Worm (Caenorhabditis elegans) whole organism, L1 larva: ENCODE results near the gene ehn-3.

Source experiments
- C04F5.9 ChIP-seq: sonication (generic microtip); optimal IDR thresholded peaks from 2 replicates; lab custom pipeline; 2016; ENCODE audit warnings: missing genetic modification characterization, missing compliant biosample characterization
- C34B4.2 ChIP-seq: sonication (generic microtip); optimal IDR thresholded peaks from 2 replicates; lab custom pipeline; 2017; ENCODE audit warnings: mild to moderate bottlenecking, missing genetic modification characterization, missing compliant biosample characterization
- F16B12.6 ChIP-seq: fragments of 150-350 bp; optimal IDR thresholded peaks from 2 replicates; lab custom pipeline; 2014; ENCODE audit warnings: missing biosample characterization, missing genetic modification characterization
- aha-1 ChIP-seq: fragments of 150-350 bp; optimal IDR thresholded peaks from 2 replicates; lab custom pipeline; 2014; ENCODE audit warnings: missing biosample characterization, missing genetic modification characterization
- alr-1 ChIP-seq: fragments of 200-800 bp; sonication (Bioruptor generic); optimal IDR thresholded peaks from 2 replicates; lab custom pipeline; 2018; ENCODE audit warnings: borderline replicate concordance, mild to moderate bottlenecking, missing genetic modification characterization, missing compliant biosample characterization
- ama-1 ChIP-seq: fragments of 150-350 bp; optimal IDR thresholded peaks from 2 replicates; lab custom pipeline; 2014
- ceh-82 ChIP-seq, 3 experiments: fragments of 150-350 bp in 1 of 3; sonication (generic microtip) in 2 of 3; optimal IDR thresholded peaks; 2 replicates each; lab custom pipeline; 2014 to 2017; ENCODE audit warnings: missing biosample characterization in 3 of 3, missing genetic modification characterization in 3 of 3
- ceh-90 ChIP-seq: sonication (generic microtip); optimal IDR thresholded peaks from 2 replicates; lab custom pipeline; 2016; ENCODE audit warnings: missing genetic modification characterization, missing compliant biosample characterization
- egl-13 ChIP-seq: sonication (generic microtip); optimal IDR thresholded peaks from 2 replicates; lab custom pipeline; 2016; ENCODE audit warnings: missing genotype, missing genetic modification reagents, missing genetic modification characterization, missing compliant biosample characterization
- elt-2 ChIP-seq: sonication (generic microtip); optimal IDR thresholded peaks from 2 replicates; lab custom pipeline; 2016; ENCODE audit warnings: missing genetic modification characterization, mild to moderate bottlenecking, inconsistent platforms, missing compliant biosample characterization, missing genetic modification reagents
- ets-5 ChIP-seq: fragments of 200-800 bp; sonication (Bioruptor generic); IDR thresholded peaks from 2 replicates; pipeline ENCODE4 v1.3.6; 2022; ENCODE audit warnings: missing genetic modification characterization, missing compliant biosample characterization
- fkh-10 ChIP-seq: sonication (generic microtip); optimal IDR thresholded peaks from 2 replicates; lab custom pipeline; 2017; ENCODE audit warnings: missing biosample characterization, missing genetic modification reagents, missing genetic modification characterization
- fkh-4 ChIP-seq: sonication (generic microtip); optimal IDR thresholded peaks from 2 replicates; lab custom pipeline; 2016; ENCODE audit warnings: missing compliant biosample characterization, missing genetic modification characterization, borderline replicate concordance
- fkh-8 ChIP-seq: sonication (generic microtip); optimal IDR thresholded peaks from 2 replicates; lab custom pipeline; 2016; ENCODE audit warnings: mild to moderate bottlenecking, missing genetic modification characterization, missing compliant biosample characterization
- fos-1 ChIP-seq: fragments of 150-350 bp; optimal IDR thresholded peaks from 2 replicates; lab custom pipeline; 2014; ENCODE audit warnings: missing biosample characterization, missing genetic modification characterization
- grh-1 ChIP-seq: fragments of 200-800 bp; sonication (Bioruptor generic); IDR thresholded peaks from 2 replicates; pipeline ENCODE4 v1.3.6; 2022; ENCODE audit warnings: missing genetic modification reagents, missing genetic modification characterization, missing compliant biosample characterization
- hlh-17 ChIP-seq: fragments of 200-800 bp; sonication (Bioruptor generic); optimal IDR thresholded peaks from 2 replicates; lab custom pipeline; 2018; ENCODE audit warnings: missing genetic modification characterization, mild to moderate bottlenecking, missing compliant biosample characterization, moderate library complexity, borderline replicate concordance
- hpl-2 ChIP-seq: fragments of 150-350 bp; optimal IDR thresholded peaks from 2 replicates; lab custom pipeline; 2014; ENCODE audit warnings: missing biosample characterization, missing genetic modification reagents, missing genetic modification characterization
- isw-1 ChIP-seq: fragments of 200-800 bp; sonication (Bioruptor generic); IDR thresholded peaks from 2 replicates; pipeline ENCODE4 v1.3.6; 2022; ENCODE audit warnings: missing genetic modification characterization, missing compliant biosample characterization
- jun-1 ChIP-seq: fragments of 150-350 bp; optimal IDR thresholded peaks from 2 replicates; lab custom pipeline; 2014; ENCODE audit warnings: missing biosample characterization, missing genetic modification reagents, missing genetic modification characterization
- lin-13 ChIP-seq: fragments of 150-350 bp; optimal IDR thresholded peaks from 2 replicates; lab custom pipeline; 2014; ENCODE audit warnings: missing biosample characterization, missing genetic modification reagents, missing genetic modification characterization
- lin-14 ChIP-seq: fragments of 200-800 bp; sonication (Bioruptor generic); optimal IDR thresholded peaks from 2 replicates; lab custom pipeline; 2018; ENCODE audit warnings: mild to moderate bottlenecking, missing genetic modification characterization, moderate library complexity, missing compliant biosample characterization
- lin-39 ChIP-seq: fragments of 150-350 bp; optimal IDR thresholded peaks from 2 replicates; lab custom pipeline; 2014; ENCODE audit warnings: missing biosample characterization, missing genetic modification reagents, missing genetic modification characterization
- mab-9 ChIP-seq: fragments of 200-800 bp; sonication (Bioruptor generic); IDR thresholded peaks from 2 replicates; pipeline ENCODE4 v1.3.6; 2022; ENCODE audit warnings: missing genetic modification reagents, missing genetic modification characterization, missing compliant biosample characterization
- mep-1 ChIP-seq: fragments of 150-350 bp; optimal IDR thresholded peaks from 2 replicates; lab custom pipeline; 2014; ENCODE audit warnings: missing biosample characterization, missing genetic modification characterization
- nhr-11 ChIP-seq: fragments of 150-350 bp; optimal IDR thresholded peaks from 2 replicates; lab custom pipeline; 2014; ENCODE audit warnings: missing biosample characterization, missing genetic modification characterization
- nhr-12 ChIP-seq: sonication (generic microtip); optimal IDR thresholded peaks from 2 replicates; lab custom pipeline; 2017; ENCODE audit warnings: missing biosample characterization, missing genetic modification characterization
- nhr-19 ChIP-seq: fragments of 200-800 bp; sonication (Bioruptor generic); conservative IDR thresholded peaks from 2 replicates; pipeline ENCODE4 v1.3.6; 2022; ENCODE audit warnings: missing genetic modification characterization, missing compliant biosample characterization
- nhr-20 ChIP-seq: sonication (generic microtip); optimal IDR thresholded peaks from 2 replicates; lab custom pipeline; 2016; ENCODE audit warnings: mild to moderate bottlenecking, missing genetic modification characterization, missing compliant biosample characterization
- nhr-237 ChIP-seq: fragments of 150-350 bp; optimal IDR thresholded peaks from 2 replicates; lab custom pipeline; 2014; ENCODE audit warnings: missing biosample characterization, missing genetic modification characterization
- nhr-47 ChIP-seq: sonication (generic microtip); optimal IDR thresholded peaks from 2 replicates; lab custom pipeline; 2016; ENCODE audit warnings: mild to moderate bottlenecking, missing genetic modification characterization, moderate library complexity, missing compliant biosample characterization
- nhr-71 ChIP-seq: sonication (generic microtip); optimal IDR thresholded peaks from 2 replicates; lab custom pipeline; 2016; ENCODE audit warnings: mild to moderate bottlenecking, missing genetic modification characterization, moderate library complexity, missing compliant biosample characterization
- nhr-76 ChIP-seq: sonication (generic microtip); optimal IDR thresholded peaks from 2 replicates; lab custom pipeline; 2017; ENCODE audit warnings: missing biosample characterization, missing genetic modification characterization
- pag-3 ChIP-seq: sonication (generic microtip); optimal IDR thresholded peaks from 2 replicates; lab custom pipeline; 2017; ENCODE audit warnings: missing genetic modification characterization, mild to moderate bottlenecking, missing compliant biosample characterization, antibody characterized with exemption, borderline replicate concordance; ENCODE audit not compliant: insufficient read depth
- pax-3 ChIP-seq: fragments of 200-800 bp; sonication (Bioruptor generic); optimal IDR thresholded peaks from 2 replicates; lab custom pipeline; 2018; ENCODE audit warnings: mild to moderate bottlenecking, missing genetic modification characterization, moderate library complexity, missing compliant biosample characterization
- pqm-1 ChIP-seq: sonication (generic microtip); optimal IDR thresholded peaks from 3 replicates; lab custom pipeline; 2017; ENCODE audit warnings: missing biosample characterization, missing genetic modification characterization
- skn-1 ChIP-seq: fragments of 150-350 bp; optimal IDR thresholded peaks from 2 replicates; lab custom pipeline; 2014; ENCODE audit warnings: missing biosample characterization, missing genetic modification characterization
- snu-23 ChIP-seq: sonication (generic microtip); optimal IDR thresholded peaks from 2 replicates; lab custom pipeline; 2016; ENCODE audit warnings: missing genetic modification characterization, missing compliant biosample characterization
- sox-4 ChIP-seq: sonication (generic microtip); optimal IDR thresholded peaks from 2 replicates; lab custom pipeline; 2016; ENCODE audit warnings: missing genetic modification characterization, missing compliant biosample characterization
- sup-37 ChIP-seq: fragments of 200-800 bp; sonication (Bioruptor generic); optimal IDR thresholded peaks from 2 replicates; lab custom pipeline; 2018; ENCODE audit warnings: mild to moderate bottlenecking, missing genetic modification characterization, missing compliant biosample characterization
- swsn-7 ChIP-seq: sonication (generic microtip); optimal IDR thresholded peaks from 2 replicates; lab custom pipeline; 2016; ENCODE audit warnings: missing genetic modification characterization, missing compliant biosample characterization
- unc-130 ChIP-seq: fragments of 150-350 bp; optimal IDR thresholded peaks from 2 replicates; lab custom pipeline; 2017; ENCODE audit warnings: missing biosample characterization, missing genetic modification characterization, inconsistent platforms
- unc-62 ChIP-seq: fragments of 150-350 bp; optimal IDR thresholded peaks from 2 replicates; lab custom pipeline; 2014; ENCODE audit warnings: missing biosample characterization, missing genetic modification reagents, missing genetic modification characterization
- xbp-1 ChIP-seq: sonication (generic microtip); optimal IDR thresholded peaks from 2 replicates; lab custom pipeline; 2016; ENCODE audit warnings: missing genetic modification characterization, missing compliant biosample characterization
- zag-1 ChIP-seq: fragments of 150-350 bp; optimal IDR thresholded peaks from 2 replicates; lab custom pipeline; 2014; ENCODE audit warnings: missing biosample characterization, missing genetic modification characterization
- ztf-4 ChIP-seq: fragments of 150-350 bp; optimal IDR thresholded peaks from 2 replicates; lab custom pipeline; 2014; ENCODE audit warnings: missing biosample characterization, missing genetic modification characterization

ehn-3 gene

DNA sequence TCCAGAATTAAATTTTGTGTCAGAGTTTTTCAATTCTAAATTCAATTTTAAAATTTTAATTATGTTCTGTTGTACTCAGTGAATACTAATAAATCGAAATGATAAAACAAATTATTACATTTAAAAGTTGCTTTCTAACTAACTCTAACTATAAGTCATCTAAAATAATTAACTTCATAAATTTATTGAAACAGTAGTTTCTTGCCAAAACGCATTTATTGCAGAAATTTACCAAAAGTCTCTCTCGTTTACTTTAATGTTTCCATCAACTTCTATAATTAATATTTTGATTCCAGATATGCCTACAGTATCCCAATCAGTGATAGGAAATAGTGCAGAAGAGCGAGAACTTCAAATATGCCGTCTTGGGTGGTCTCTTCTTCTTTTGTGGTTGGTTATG lies 18.4 kb downstream of the ehn-3 start, which contains the start of gene ZK616.1:
Gene ZK616.1, plus strand, starts transcription at position 301 of the 400 bp plus-strand sequence.
- TF ChIP-seq fkh-8 (tag; lab: Kevin White, UChicago), result no peak
- no peak for TF ChIP-seq nhr-47 (tag; lab: Kevin White, UChicago)
- no peak for TF ChIP-seq hlh-17
- TF ChIP-seq fkh-10 (GFP tag; lab: Kevin White, UChicago), result no peak
- no peak for TF ChIP-seq sup-37 (GFP tag; lab: Kevin White, UChicago)
- no peak for TF ChIP-seq C04F5.9 (tag; lab: Kevin White, UChicago)
- TF ChIP-seq ets-5 (GFP tag; lab: Robert Waterston, UW), result no peak
- no peak for TF ChIP-seq pax-3
- TF ChIP-seq alr-1 (tag; lab: Kevin White, UChicago), result no peak
- no peak for TF ChIP-seq nhr-20 (tag; lab: Kevin White, UChicago)

DNA sequence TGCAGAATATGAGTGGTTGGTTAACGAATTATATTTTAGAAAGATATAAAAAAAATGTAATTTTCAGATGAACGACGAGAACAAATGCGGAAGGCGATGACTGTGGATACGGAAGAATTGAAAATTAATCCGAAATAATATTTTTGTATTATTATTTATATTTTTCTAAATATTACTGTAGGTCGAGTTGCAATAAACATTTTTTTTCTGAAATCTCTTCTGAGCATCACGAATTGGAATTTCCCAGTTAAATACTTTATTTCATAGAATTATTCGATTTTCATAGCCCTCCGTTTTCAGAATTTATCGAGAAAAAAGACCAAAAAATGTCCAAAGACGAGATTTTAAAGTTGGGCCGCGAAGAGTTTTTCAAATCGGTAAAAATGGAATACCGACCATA lies 21.5 kb downstream of the ehn-3 start, which contains the start of gene ZK616.2:
Gene ZK616.2, plus strand, starts transcription at position 301 of the 400 bp plus-strand sequence.
- TF ChIP-seq nhr-71, result no peak
- TF ChIP-seq egl-13 (tag; lab: Kevin White, UChicago), result no peak

DNA sequence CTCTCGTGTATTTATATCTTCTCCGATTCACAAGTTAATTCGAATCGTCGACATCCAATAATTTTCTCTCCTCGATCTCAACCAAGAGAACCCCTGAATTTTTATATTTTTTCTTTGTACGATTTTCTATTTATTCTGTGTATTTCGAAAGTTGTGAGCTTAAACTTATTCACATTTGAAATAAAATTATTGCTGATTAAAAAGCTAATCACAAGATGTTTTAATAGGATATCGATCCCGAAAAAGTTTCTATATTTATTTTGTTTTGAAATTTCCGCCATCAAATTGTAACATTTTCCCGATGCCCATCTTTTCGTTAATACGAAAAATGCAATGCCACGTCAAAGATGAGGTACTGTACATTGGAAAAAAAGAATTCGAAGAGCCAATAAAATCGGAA lies 22.3 kb downstream of the ehn-3 start, which contains the start of gene ZK616.3:
Gene ZK616.3, plus strand, starts transcription at position 301 of the 400 bp plus-strand sequence.
- no peak for TF ChIP-seq ztf-4 (tag; lab: Kevin White, UChicago)
- no peak for TF ChIP-seq pax-3
- TF ChIP-seq elt-2, result no peak
- no peak for TF ChIP-seq ceh-90 (tag; lab: Kevin White, UChicago)
- TF ChIP-seq nhr-19 (GFP tag; lab: Robert Waterston, UW), result no peak
- TF ChIP-seq ceh-82 (tag; optimal IDR thresholded peaks at IDR 0.05; lab: Kevin White, UChicago), result no peak
- TF ChIP-seq lin-39 (tag; lab: Kevin White, UChicago), result no peak
- TF ChIP-seq grh-1 (GFP tag; lab: Robert Waterston, UW), result no peak
- TF ChIP-seq aha-1, result no peak
- no peak for TF ChIP-seq nhr-76 (tag; lab: Kevin White, UChicago)
- TF ChIP-seq, all 84 proteins: peak for 0

DNA sequence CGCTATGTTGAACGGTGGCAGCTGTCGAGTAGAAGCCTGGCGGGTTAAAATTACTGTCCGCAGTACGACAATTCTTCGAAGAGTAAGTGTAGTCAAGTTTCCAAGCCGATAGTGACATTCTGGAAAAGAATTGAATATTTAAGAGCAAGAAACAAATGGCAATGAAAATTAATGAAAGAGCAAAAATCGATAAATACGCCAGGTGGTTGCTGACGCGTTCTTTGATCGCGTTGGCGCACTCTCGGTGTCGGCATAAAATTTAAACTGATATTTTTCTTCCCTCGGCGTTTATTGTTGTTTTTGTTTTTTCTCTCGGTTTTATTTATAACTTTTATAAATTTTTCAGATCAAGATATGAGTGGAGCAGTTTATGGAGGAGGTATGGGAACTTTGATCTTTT lies 24.3 kb downstream of the ehn-3 start, which contains the start of the genes perm-3 and swsn-6:
Gene perm-3, minus strand, starts transcription at position 118 of the 400 bp plus-strand sequence.
Gene swsn-6, plus strand, starts transcription at position 347 of the 400 bp plus-strand sequence.
- peak; percentile 90 for TF ChIP-seq nhr-71
- TF ChIP-seq nhr-237 (tag; lab: Kevin White, UChicago), result no peak
- TF ChIP-seq C34B4.2 (tag; lab: Kevin White, UChicago), result no peak
- TF ChIP-seq skn-1, result peak; percentile 29
- TF ChIP-seq pqm-1, result no peak
- peak; percentile 31 for TF ChIP-seq nhr-11 (tag; lab: Kevin White, UChicago)
- peak; percentile 17 for TF ChIP-seq hpl-2 (GFP tag; lab: Kevin White, UChicago)
- TF ChIP-seq nhr-12 (tag; lab: Kevin White, UChicago), result no peak
- TF ChIP-seq fos-1, result peak; percentile 31
- peak; percentile 83 for TF ChIP-seq lin-14 (GFP tag; lab: Kevin White, UChicago)
- TF ChIP-seq sox-4 (tag; lab: Kevin White, UChicago), result peak; percentile 46
- TF ChIP-seq unc-62 (GFP tag; lab: Kevin White, UChicago), result no peak
- TF ChIP-seq zag-1 (tag; lab: Kevin White, UChicago), result no peak
- peak; percentile 86 for TF ChIP-seq unc-130 (tag; lab: Kevin White, UChicago)
- TF ChIP-seq lin-13 (GFP tag; lab: Kevin White, UChicago), result peak; percentile 64
- peak; percentile 83 for TF ChIP-seq xbp-1 (tag; lab: Kevin White, UChicago)
- peak; percentile 94 for TF ChIP-seq mep-1 (tag; lab: Kevin White, UChicago)
- TF ChIP-seq jun-1 (tag; lab: Kevin White, UChicago), result peak; percentile 49
- TF ChIP-seq ama-1, result peak; percentile 42
- no peak for TF ChIP-seq hlh-17
- TF ChIP-seq F16B12.6 (tag; lab: Kevin White, UChicago), result peak; percentile 64
- peak; percentile 91 for TF ChIP-seq nhr-47 (tag; lab: Kevin White, UChicago)
- TF ChIP-seq snu-23 (GFP tag; lab: Kevin White, UChicago), result peak; percentile 89
- TF ChIP-seq pag-3 (tag; lab: Kevin White, UChicago), result no peak
- TF ChIP-seq sup-37 (GFP tag; lab: Kevin White, UChicago), result no peak
- TF ChIP-seq isw-1 (GFP tag; lab: Robert Waterston, UW), result peak; percentile 76
- peak; percentile 16 for TF ChIP-seq aha-1
- TF ChIP-seq ets-5 (GFP tag; lab: Robert Waterston, UW), result no peak
- peak; percentile 49 for TF ChIP-seq elt-2
- peak; percentile 71 for TF ChIP-seq grh-1 (GFP tag; lab: Robert Waterston, UW)
- peak; percentile 72 to 93 (median 85) for TF ChIP-seq ceh-82 (tag; optimal IDR thresholded peaks at IDR 0.05; lab: Kevin White, UChicago)
- TF ChIP-seq fkh-4 (tag; lab: Kevin White, UChicago), result no peak
- peak; percentile 39; the same call in 1 of the 2 replicates for TF ChIP-seq mab-9 (GFP tag; lab: Robert Waterston, UW)
- no peak for TF ChIP-seq nhr-76 (tag; lab: Kevin White, UChicago)
- peak; percentile 90 for TF ChIP-seq swsn-7 (tag; lab: Kevin White, UChicago)
